Worm (Caenorhabditis elegans): ENCODE measurements around the gene fat-6.

The fat-6 gene

ce11 chrIV:11883478-11883877 lies 32.0 kb downstream of the fat-6 start:
- peak; percentile 3 for TF ChIP-seq mep-1 (tag; optimal IDR thresholded peaks at IDR 0.05)
- no peak for TF ChIP-seq nhr-19 (GFP tag; conservative IDR thresholded peaks at IDR 0.05)
- TF ChIP-seq fos-1 (tag; optimal IDR thresholded peaks at IDR 0.05) = no peak
- no peak for TF ChIP-seq pqm-1 (tag; optimal IDR thresholded peaks at IDR 0.05)
- peak; percentile 97 for TF ChIP-seq blmp-1 (tag; optimal IDR thresholded peaks at IDR 0.05)
- TF ChIP-seq nhr-85 (tag) = peak; percentile 66
- TF ChIP-seq unc-130 (tag; optimal IDR thresholded peaks at IDR 0.05) = no peak
- no peak for TF ChIP-seq mab-9 (GFP tag; IDR thresholded peaks at IDR 0.05)
- TF ChIP-seq sox-4 (tag; optimal IDR thresholded peaks at IDR 0.05) = no peak
- TF ChIP-seq elt-3 (tag; optimal IDR thresholded peaks at IDR 0.05) = peak in 1 of 6 experiments; percentile 6
- TF ChIP-seq xbp-1 (tag; optimal IDR thresholded peaks at IDR 0.05) = no peak

- TF ChIP-seq unc-130 (tag; optimal IDR thresholded peaks at IDR 0.05) (no peak), mdl-1 (tag; optimal IDR thresholded peaks at IDR 0.05) (no peak), irx-1 (tag; optimal IDR thresholded peaks at IDR 0.05) (no peak), tbx-2 (tag; optimal IDR thresholded peaks at IDR 0.05) (no peak)
Observed at ce11 chrIV:11882534-11882933, 33.0 kb downstream of the fat-6 start.

ce11 chrIV:11878249-11878648 lies 37.2 kb downstream of the fat-6 start, which contains the start of gene cutl-27:
cutl-27 (plus strand) TSS chrIV:11878549.
- TF ChIP-seq xbp-1 (tag; optimal IDR thresholded peaks at IDR 0.05) (no peak), ztf-11 (tag; optimal IDR thresholded peaks at IDR 0.05) (no peak)

- no peak for TF ChIP-seq hpl-2 (GFP tag; optimal IDR thresholded peaks at IDR 0.05)
- no peak for TF ChIP-seq nhr-47 (tag; optimal IDR thresholded peaks at IDR 0.05)
- no peak for TF ChIP-seq nhr-85 (tag)
- TF ChIP-seq zip-4 (GFP tag; optimal IDR thresholded peaks at IDR 0.05) = no peak
- TF ChIP-seq ama-1 (optimal IDR thresholded peaks at IDR 0.05) = no peak
- no peak for TF ChIP-seq F16B12.6 (tag; optimal IDR thresholded peaks at IDR 0.05)
- no peak for TF ChIP-seq ztf-11 (tag; optimal IDR thresholded peaks at IDR 0.05)
- no peak for TF ChIP-seq dsc-1 (tag; optimal IDR thresholded peaks at IDR 0.05)
- TF ChIP-seq Y116A8C.19 (tag; optimal IDR thresholded peaks at IDR 0.05; ENCODE audit: borderline replicate concordance) = no peak
- TF ChIP-seq xbp-1 (tag; optimal IDR thresholded peaks at IDR 0.05) = no peak
- TF ChIP-seq ceh-90 (tag; optimal IDR thresholded peaks at IDR 0.05) = no peak
- TF ChIP-seq unc-130 (tag; optimal IDR thresholded peaks at IDR 0.05) = no peak
- no peak for TF ChIP-seq mef-2 (tag; optimal IDR thresholded peaks at IDR 0.05)
- TF ChIP-seq nhr-71 (tag; optimal IDR thresholded peaks at IDR 0.05) = no peak
- TF ChIP-seq ets-5 (GFP tag; IDR thresholded peaks at IDR 0.05) = no peak
- TF ChIP-seq mab-9 (GFP tag; IDR thresholded peaks at IDR 0.05) = no peak
- TF ChIP-seq elt-2 (tag; optimal IDR thresholded peaks at IDR 0.05) = no peak
- no peak for TF ChIP-seq ceh-88 (GFP tag; IDR thresholded peaks at IDR 0.05)
- no peak for TF ChIP-seq egl-27 (tag; optimal IDR thresholded peaks at IDR 0.05)
Observed at ce11 chrIV:11877674-11878073, 37.8 kb downstream of the fat-6 start, which contains the start of gene pph-2. pph-2 (minus strand) TSS chrIV:11877774.

- TF ChIP-seq fkh-10 (GFP tag; optimal IDR thresholded peaks at IDR 0.05) = no peak
- no peak for TF ChIP-seq efl-1 (optimal IDR thresholded peaks at IDR 0.05)
- no peak for TF ChIP-seq efl-1 (GFP tag; optimal IDR thresholded peaks at IDR 0.05 in 1 of 2)
- TF ChIP-seq nhr-71 (tag; optimal IDR thresholded peaks at IDR 0.05) = no peak
- no peak for TF ChIP-seq C34B4.2 (tag; optimal IDR thresholded peaks at IDR 0.05)
- peak; percentile 25 for TF ChIP-seq ceh-63 (GFP tag; optimal IDR thresholded peaks at IDR 0.05)
- no peak for TF ChIP-seq swsn-7 (tag; optimal IDR thresholded peaks at IDR 0.05)
- peak; percentile 33 for TF ChIP-seq lin-14 (GFP tag; optimal IDR thresholded peaks at IDR 0.05)
- peak; percentile 43 for TF ChIP-seq unc-86 (tag; optimal IDR thresholded peaks at IDR 0.05)
Observed at ce11 chrIV:11871898-11872297, 43.6 kb downstream of the fat-6 start.
